Fruit fly (Drosophila melanogaster): Measurements from ENCODE around the gene emc.
A peak's percentile ranks its signal among the peaks of the same experiment; 100 is the strongest.

Gene emc

DNA sequence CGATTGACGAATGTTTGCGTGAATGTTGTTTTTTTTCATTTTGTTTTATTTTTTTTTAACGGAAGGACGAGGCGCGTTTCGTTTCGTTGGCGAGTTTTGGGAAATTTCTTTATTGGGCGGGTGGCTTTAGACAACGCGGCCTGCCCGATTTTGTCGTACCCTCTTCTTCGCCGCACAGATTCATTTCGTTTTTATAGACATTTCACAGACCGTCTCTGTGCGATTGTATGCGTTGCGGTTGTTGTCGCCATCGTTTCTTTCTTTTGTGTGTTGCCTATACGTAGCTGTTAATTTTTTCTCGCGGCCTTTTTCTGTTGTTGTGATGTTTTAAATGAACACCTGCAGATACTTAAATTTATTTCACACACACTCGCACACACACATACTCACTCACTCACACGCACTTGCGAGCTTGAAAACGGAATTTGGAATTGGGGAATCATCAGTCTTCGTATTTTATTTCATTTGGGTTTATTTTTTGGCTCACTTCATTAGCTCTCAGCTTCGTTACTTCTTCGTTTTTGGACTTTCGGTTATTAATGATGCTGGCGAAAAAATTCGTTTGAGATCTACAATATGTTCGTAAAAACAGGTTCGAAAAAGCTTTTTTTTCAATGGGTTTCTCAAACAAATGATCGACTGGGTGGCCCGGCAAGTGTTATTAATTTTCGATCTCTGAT lies 1.6 kb downstream of the emc start:
- TF ChIP-seq noc (tag; optimal IDR thresholded peaks at IDR 0.05) = peak; percentile 1

DNA sequence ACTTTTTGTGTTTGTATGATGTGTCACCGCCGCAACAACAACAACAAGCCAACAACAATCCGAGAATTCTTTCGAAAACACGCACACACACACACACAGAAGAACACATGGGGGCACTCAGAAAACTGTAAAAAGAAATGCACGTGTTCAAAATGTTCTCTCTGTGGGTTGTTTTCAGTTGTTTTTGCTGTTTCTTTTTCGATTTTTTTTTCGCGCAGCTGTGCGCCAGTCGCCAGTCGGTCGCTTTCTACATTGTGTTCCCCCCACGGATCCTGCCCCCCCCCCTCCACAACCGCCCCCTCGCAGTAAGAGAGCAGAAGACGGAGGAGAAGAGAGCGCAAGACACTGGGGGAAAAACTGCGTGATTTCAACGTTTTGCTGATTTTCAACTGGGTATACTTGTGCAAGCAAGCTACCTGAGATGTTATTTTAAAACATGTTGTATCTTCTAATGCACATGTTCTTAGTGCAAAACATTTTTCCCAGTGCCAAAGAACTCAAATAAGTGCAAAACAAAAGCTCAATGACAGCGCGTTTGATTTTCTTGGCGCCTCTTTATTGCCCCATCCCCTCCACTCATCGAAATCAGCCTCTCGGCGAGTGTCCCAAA lies 2.4 kb downstream of the emc start:
- TF ChIP-seq noc (tag; optimal IDR thresholded peaks at IDR 0.05) = peak; percentile 36

DNA sequence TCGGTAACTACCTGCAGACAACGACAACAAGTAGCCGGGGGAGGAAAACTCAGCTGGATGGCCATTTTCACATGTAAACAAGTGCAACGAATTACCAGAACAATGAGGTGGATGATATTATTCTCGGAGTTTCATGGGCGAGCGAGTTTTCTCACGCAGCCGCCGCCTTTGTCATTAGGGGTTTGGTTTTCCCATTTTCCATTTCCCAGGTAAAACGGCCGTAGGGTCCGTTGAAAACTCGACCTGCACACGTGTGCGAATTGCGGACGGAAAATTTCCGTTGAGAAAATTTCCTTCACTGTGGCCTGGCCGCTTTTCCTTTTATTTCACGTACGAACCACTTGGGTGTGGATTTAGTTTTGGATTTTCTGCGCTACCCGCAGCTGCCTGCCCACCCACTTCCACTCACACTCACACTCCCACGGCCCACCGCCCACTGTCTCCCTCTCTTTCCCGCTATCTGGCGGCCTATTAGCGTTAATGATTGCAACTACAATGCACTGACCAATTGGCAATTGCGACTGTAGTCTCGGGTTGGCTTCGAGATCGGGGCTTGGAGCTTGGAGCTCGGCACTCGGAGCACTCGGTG lies 4.5 kb downstream of the emc start:
- TF ChIP-seq noc (tag; optimal IDR thresholded peaks at IDR 0.05) = no peak

DNA sequence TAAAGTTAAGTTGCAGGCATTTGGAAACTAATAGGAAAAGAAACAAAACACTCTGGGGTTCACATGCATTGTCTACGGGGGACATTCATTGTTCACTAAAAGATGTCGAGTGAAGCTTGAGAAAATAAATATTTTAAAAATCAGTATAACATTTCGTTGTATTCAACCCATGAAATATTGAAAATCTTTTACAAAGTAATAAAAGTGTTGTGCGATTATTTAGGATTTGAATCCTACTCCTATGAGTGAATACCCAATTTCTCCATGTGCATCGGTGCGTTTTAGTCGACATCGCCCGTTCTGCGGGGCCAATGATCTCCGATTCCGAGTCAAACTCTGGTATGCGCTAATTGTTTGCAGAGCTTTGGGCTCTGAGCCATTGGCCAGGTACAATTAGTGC lies 5.4 kb downstream of the emc start:
- no peak for TF ChIP-seq noc (tag; optimal IDR thresholded peaks at IDR 0.05)

DNA sequence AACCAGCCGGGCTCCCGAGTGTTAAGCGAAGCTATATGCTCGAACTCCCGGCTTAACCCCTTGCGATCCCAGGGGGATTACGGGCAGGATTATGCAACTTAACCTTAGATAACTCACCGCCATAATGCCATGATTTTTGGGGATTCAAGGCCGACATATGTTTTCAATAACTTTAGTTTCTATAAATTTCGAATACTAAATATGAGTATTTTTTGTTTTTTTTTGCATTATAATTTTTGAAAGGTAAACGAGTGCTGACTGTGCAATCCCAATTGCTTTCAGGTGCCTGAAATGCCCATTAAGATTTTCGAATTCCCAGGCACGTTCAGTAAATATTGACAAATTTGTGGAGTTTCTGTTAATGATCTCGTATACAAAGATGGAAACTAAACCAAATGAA lies 6.1 kb downstream of the emc start, which contains the start of gene hng3:
Gene hng3 (minus strand): TSS at position 231 of the 400 bp plus-strand sequence.
- TF ChIP-seq noc (tag; optimal IDR thresholded peaks at IDR 0.05) = no peak

- no peak for TF ChIP-seq noc (tag; optimal IDR thresholded peaks at IDR 0.05)
Observed at dm6 chr3L:756372-756771, 7.2 kb downstream of the emc start.

DNA sequence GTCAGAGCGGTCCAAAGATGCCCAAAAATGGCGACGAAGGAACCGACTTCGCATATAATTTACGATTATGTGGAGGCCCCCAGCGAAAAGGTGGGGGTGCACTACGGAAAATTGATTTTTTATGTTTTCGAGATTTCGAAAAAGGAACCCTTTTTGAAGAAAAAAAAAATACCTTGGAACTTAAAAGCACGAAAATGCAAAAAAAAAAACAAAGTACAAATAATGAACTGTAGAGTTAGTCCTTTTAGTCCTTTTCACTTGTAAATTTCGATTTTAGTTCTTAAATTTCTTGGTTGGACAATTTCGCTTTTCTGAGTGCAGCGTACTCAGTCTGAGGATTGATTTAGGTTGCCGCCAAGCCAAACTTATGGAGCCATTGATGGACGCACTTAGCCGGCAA lies 9.3 kb downstream of the emc start:
- TF ChIP-seq noc (tag; optimal IDR thresholded peaks at IDR 0.05) = no peak

dm6 chr3L:760201-760600 lies 11.0 kb downstream of the emc start:
- TF ChIP-seq noc (tag; optimal IDR thresholded peaks at IDR 0.05) = no peak

dm6 chr3L:761733-762132 lies 12.5 kb downstream of the emc start:
- no peak for TF ChIP-seq noc (tag; optimal IDR thresholded peaks at IDR 0.05)

dm6 chr3L:762331-762907 lies 13.2 kb downstream of the emc start:
- TF ChIP-seq noc (tag; optimal IDR thresholded peaks at IDR 0.05) = peak; percentile 13

DNA sequence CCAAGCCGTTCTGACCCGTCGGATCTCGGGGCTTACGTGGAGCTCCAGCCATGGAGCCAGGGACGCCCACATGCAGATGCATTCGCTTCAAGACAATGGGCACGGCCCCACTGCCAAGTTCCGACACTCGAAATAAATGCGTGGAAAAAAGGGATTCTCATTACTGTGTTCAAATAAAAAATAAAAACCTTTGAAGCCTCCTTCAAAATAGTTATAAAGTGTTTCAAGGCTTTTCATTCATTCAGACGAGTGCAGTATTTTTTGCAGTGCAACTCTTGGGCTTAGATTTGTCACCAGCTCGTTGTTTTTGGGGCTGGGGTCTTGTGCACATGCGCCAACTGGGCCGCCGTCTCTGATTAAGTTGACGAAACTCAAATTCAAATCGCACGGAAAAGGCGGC lies 15.1 kb downstream of the emc start:
- no peak for TF ChIP-seq noc (tag; optimal IDR thresholded peaks at IDR 0.05)

DNA sequence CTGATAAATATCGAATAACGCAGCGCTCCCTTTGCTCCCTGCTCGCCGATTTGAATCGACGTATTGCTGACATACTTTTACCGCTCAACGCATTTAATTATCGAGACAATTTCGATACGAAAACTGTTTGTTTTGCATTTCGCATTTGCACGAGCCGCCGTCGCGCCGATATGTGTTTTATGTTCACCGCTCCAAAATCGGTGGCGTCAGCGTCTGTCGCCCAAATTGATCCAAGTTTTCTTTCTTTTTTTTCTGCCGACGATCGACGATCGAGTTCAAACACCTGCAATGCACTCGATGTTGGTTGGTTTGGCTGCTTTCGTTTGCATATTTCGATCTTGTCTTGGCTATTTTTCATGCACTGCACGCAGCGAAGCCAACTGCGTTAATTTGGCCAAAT lies 15.9 kb downstream of the emc start:
- no peak for TF ChIP-seq noc (tag; optimal IDR thresholded peaks at IDR 0.05)

dm6 chr3L:765515-766292 lies 16.5 kb downstream of the emc start:
- peak; percentile 65 for TF ChIP-seq noc (tag; optimal IDR thresholded peaks at IDR 0.05)

- TF ChIP-seq noc (tag; optimal IDR thresholded peaks at IDR 0.05) = no peak
Observed at dm6 chr3L:766293-766664, 17.1 kb downstream of the emc start.

DNA sequence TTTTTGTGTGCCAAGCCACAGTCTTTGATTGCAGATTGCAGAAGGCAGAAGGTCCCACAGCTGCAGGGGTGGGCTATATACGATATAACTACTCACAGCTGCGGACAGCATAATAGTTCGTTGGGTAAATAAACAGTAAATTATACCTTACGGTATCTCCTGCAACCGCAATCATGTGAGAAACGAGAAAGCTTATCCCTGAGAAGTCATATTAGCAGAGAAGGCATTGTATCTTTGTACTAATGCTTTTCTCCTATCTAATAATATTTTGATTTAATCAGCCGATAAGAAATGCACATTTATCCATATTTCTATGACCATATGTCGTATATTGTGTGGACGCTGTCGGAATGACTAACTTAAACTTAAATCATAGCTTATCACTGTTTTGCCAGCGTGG lies 17.7 kb downstream of the emc start:
- TF ChIP-seq noc (tag; optimal IDR thresholded peaks at IDR 0.05) = no peak

- no peak for TF ChIP-seq noc (tag; optimal IDR thresholded peaks at IDR 0.05)
Observed at dm6 chr3L:767701-768100, 18.5 kb downstream of the emc start.
